Worm (Caenorhabditis elegans): ENCODE results near the gene ubq-1.

The ubq-1 gene

ce11 chrIII:5949817-5950216 is 9.8 kb downstream of the ubq-1 start (continued):
- TF ChIP-seq lir-3 (tag; optimal IDR thresholded peaks at IDR 0.05) (no peak), attf-4 (tag; optimal IDR thresholded peaks at IDR 0.05) (no peak), lin-29 (GFP tag; IDR thresholded peaks at IDR 0.05) (no peak), ZK337.2 (GFP tag; IDR thresholded peaks at IDR 0.05) (no peak), nhr-111 (GFP tag; optimal IDR thresholded peaks at IDR 0.05) (no peak), unc-39 (tag; optimal IDR thresholded peaks at IDR 0.05) (no peak), rbr-2 (tag; optimal IDR thresholded peaks at IDR 0.05) (peak; percentile 36), F10B5.3 (tag; optimal IDR thresholded peaks at IDR 0.05) (no peak), Y5F2A.4 (GFP tag; optimal IDR thresholded peaks at IDR 0.05) (no peak), tra-1 (GFP tag; IDR thresholded peaks at IDR 0.05) (no peak), sdz-12 (GFP tag; optimal IDR thresholded peaks at IDR 0.05) (no peak), nhr-76 (tag; optimal IDR thresholded peaks at IDR 0.05) (no peak), nhr-10 (tag; optimal IDR thresholded peaks at IDR 0.05) (no peak), pha-4 (GFP tag; IDR thresholded peaks at IDR 0.05) (peak; percentile 42; the same call in 1 of the 2 replicates), pha-4 (tag; optimal IDR thresholded peaks at IDR 0.05) (no peak), F44E2.7 (GFP tag; IDR thresholded peaks at IDR 0.05) (no peak), nhr-25 (tag; optimal IDR thresholded peaks at IDR 0.05; ENCODE audit: borderline replicate concordance, insufficient read depth) (no peak), hmg-1.1 (GFP tag; IDR thresholded peaks at IDR 0.05) (peak; percentile 59), lin-39 (tag; optimal IDR thresholded peaks at IDR 0.05) (no peak), ceh-44 (GFP tag; IDR thresholded peaks at IDR 0.05) (no peak), fkh-10 (GFP tag; optimal IDR thresholded peaks at IDR 0.05) (peak; percentile 76), snpc-4 (tag; optimal IDR thresholded peaks at IDR 0.05) (no peak), spr-1 (tag; optimal IDR thresholded peaks at IDR 0.05) (no peak), nhr-41 (GFP tag; IDR thresholded peaks at IDR 0.05) (no peak), nhr-102 (tag; optimal IDR thresholded peaks at IDR 0.05) (no peak), set-16 (GFP tag; IDR thresholded peaks at IDR 0.05) (peak; percentile 48; the same call in 1 of the 2 replicates), ztf-7 (tag; optimal IDR thresholded peaks at IDR 0.05) (no peak), nhr-42 (GFP tag; IDR thresholded peaks at IDR 0.05) (no peak), ctbp-1 (GFP tag; IDR thresholded peaks at IDR 0.05) (peak; percentile 50; the same call in 1 of the 2 replicates), dmd-6 (GFP tag; IDR thresholded peaks at IDR 0.05) (peak; percentile 10; the same call in 1 of the 2 replicates), daf-16 (GFP tag; optimal IDR thresholded peaks at IDR 0.05) (peak in 1 of 2 experiments; percentile 56), daf-16 (tag; optimal IDR thresholded peaks at IDR 0.05) (no peak), egl-27 (tag; optimal IDR thresholded peaks at IDR 0.05) (no peak), ztf-11 (tag; optimal IDR thresholded peaks at IDR 0.05) (no peak), egl-43 (GFP tag; IDR thresholded peaks at IDR 0.05) (0 out of 2 replicates have a peak, but pooled peaks have one; percentile 5), ces-1 (GFP tag; optimal IDR thresholded peaks at IDR 0.05) (no peak), pqm-1 (tag; optimal IDR thresholded peaks at IDR 0.05) (no peak), mes-2 (tag; optimal IDR thresholded peaks at IDR 0.05; ENCODE audit: poor library complexity, severe bottlenecking) (peak; percentile 20), saeg-2 (GFP tag; IDR thresholded peaks at IDR 0.05) (no peak), ceh-28 (tag; optimal IDR thresholded peaks at IDR 0.05) (no peak), ama-1 (optimal IDR thresholded peaks at IDR 0.05) (no peak), F37D6.2 (tag; optimal IDR thresholded peaks at IDR 0.05) (no peak), ceh-20 (GFP tag; IDR thresholded peaks at IDR 0.05) (peak; percentile 56), nhr-48 (tag; optimal IDR thresholded peaks at IDR 0.05) (no peak), lsy-2 (tag; optimal IDR thresholded peaks at IDR 0.05) (peak in 1 of 2 experiments; percentile 44), daf-8 (GFP tag; IDR thresholded peaks at IDR 0.05) (no peak), skn-1 (tag; optimal IDR thresholded peaks at IDR 0.05) (no peak), aha-1 (tag) (peak; percentile 94)
